Fruit fly (Drosophila melanogaster) whole organism, pupa: ENCODE data around the gene PH4alphaNE1.

Source experiments
- CG13204 ChIP-seq: fragments of 200-800 bp; sonication (Bioruptor generic); optimal IDR thresholded peaks from 2 replicates; lab custom pipeline; 2018; ENCODE audit warnings: missing biosample characterization, mild to moderate bottlenecking, missing genetic modification characterization, moderate library complexity
- CG14655 ChIP-seq: fragments of 200-800 bp; sonication (Bioruptor generic); optimal IDR thresholded peaks from 3 replicates; lab custom pipeline; 2017; ENCODE audit warnings: mild to moderate bottlenecking, missing biosample characterization, missing genetic modification reagents, missing genetic modification characterization
- CG17806 ChIP-seq: fragments of 200-800 bp; sonication (Bioruptor generic); optimal IDR thresholded peaks from 2 replicates; lab custom pipeline; 2018; ENCODE audit warnings: missing biosample characterization, mild to moderate bottlenecking, missing genetic modification characterization, moderate library complexity
- CG34367 ChIP-seq: fragments of 200-800 bp; sonication (Bioruptor generic); optimal IDR thresholded peaks from 2 replicates; lab custom pipeline; 2018; ENCODE audit warnings: missing biosample characterization, mild to moderate bottlenecking, missing genetic modification characterization
- CG4496 ChIP-seq: fragments of 200-800 bp; sonication (Bioruptor generic); IDR thresholded peaks from 3 replicates; pipeline ENCODE4 v1.3.6; 2022; ENCODE audit warnings: missing biosample characterization, missing genetic modification characterization
- CG8159 ChIP-seq: fragments of 200-800 bp; sonication (Bioruptor generic); optimal IDR thresholded peaks from 3 replicates; lab custom pipeline; 2018; ENCODE audit warnings: missing biosample characterization, mild to moderate bottlenecking, missing genetic modification characterization, moderate library complexity
- D1 ChIP-seq: fragments of 200-800 bp; sonication (Bioruptor generic); optimal IDR thresholded peaks from 2 replicates; lab custom pipeline; 2018; ENCODE audit warnings: missing biosample characterization, mild to moderate bottlenecking, missing genetic modification characterization, moderate library complexity
- Ets98B ChIP-seq: fragments of 200-800 bp; sonication (Bioruptor generic); IDR thresholded peaks from 2 replicates; pipeline ENCODE4 v1.3.6; 2022; ENCODE audit warnings: missing biosample characterization, missing genetic modification characterization
- Pif1A ChIP-seq: fragments of 200-800 bp; sonication (Bioruptor generic); optimal IDR thresholded peaks from 3 replicates; lab custom pipeline; 2016; ENCODE audit warnings: missing biosample characterization, missing genetic modification characterization
- Pif1B ChIP-seq: fragments of 200-800 bp; sonication (Bioruptor generic); optimal IDR thresholded peaks from 3 replicates; lab custom pipeline; 2016; ENCODE audit warnings: missing biosample characterization, missing genetic modification characterization
- rn ChIP-seq: fragments of 200-800 bp; sonication (Bioruptor generic); IDR thresholded peaks from 2 replicates; pipeline ENCODE4 v1.3.6; 2022; ENCODE audit warnings: missing biosample characterization, missing genetic modification characterization

DNA sequence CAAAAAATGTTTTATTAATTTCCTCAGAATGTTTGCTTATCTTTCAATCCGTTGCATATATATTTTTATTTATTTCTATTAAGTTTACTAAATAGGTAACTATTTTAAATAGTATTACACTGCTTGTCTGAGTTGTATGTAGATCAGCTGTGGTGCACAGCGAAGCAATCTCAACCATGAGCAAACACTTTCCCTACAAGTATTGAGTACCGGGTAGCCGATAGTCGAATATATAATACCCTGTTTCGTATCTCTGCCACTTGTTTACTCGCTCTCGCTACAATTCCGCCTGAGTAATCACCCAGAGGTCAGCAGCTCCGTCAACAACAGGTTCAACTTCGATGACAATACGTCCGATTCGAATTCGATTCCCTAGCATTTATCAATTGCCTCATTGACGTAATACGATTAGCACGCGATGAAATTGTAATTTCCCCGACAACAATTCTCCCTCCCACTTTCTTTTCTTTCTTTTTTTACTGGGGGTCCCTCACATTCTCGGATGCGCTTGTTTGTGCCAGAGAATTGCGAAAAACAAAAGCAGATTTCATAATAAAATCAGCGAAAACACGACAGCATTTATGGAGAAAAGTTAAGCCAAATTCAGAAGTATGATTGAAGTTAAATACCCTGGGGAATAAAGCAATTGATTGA is 49.3 kb downstream of the PH4alphaNE1 start:
- TF ChIP-seq CG13204 (GFP tag; lab: Kevin White, UChicago) (no peak), D1 (tag; lab: Kevin White, UChicago) (no peak), CG17806 (no peak), Ets98B (no peak), CG34367 (tag; lab: Kevin White, UChicago) (no peak), Pif1B (GFP tag; lab: Kevin White, UChicago) (no peak), CG14655 (GFP tag; lab: Kevin White, UChicago) (no peak), CG4496 (GFP tag; lab: Robert Waterston, UW) (no peak), CG8159 (tag; lab: Kevin White, UChicago) (no peak), Pif1A (no peak), rn (no peak)
